Fruit fly (Drosophila melanogaster) whole organism, adult: Measurements from ENCODE around the gene CG7276.

Experiments
- CG11617 ChIP-seq: fragments of 200-800 bp; sonication (Bioruptor generic); optimal IDR thresholded peaks from 2 replicates; lab custom pipeline; 2017; ENCODE audit warnings: mild to moderate bottlenecking, missing biosample characterization, missing genetic modification reagents, missing genetic modification characterization
- CG12768 ChIP-seq: fragments of 200-800 bp; sonication (Bioruptor generic); optimal IDR thresholded peaks from 2 replicates; lab custom pipeline; 2017; ENCODE audit warnings: missing biosample characterization, missing genetic modification characterization, mild to moderate bottlenecking, moderate library complexity, missing genetic modification reagents
- CG14711 ChIP-seq: fragments of 200-800 bp; sonication (Bioruptor generic); optimal IDR thresholded peaks from 2 replicates; lab custom pipeline; 2018; ENCODE audit warnings: missing biosample characterization, mild to moderate bottlenecking, missing genetic modification characterization, moderate library complexity
- CG1620 ChIP-seq: fragments of 200-800 bp; sonication (Bioruptor generic); optimal IDR thresholded peaks from 2 replicates; lab custom pipeline; 2016; ENCODE audit warnings: missing biosample characterization, missing genetic modification characterization
- CG33017 ChIP-seq: fragments of 200-800 bp; sonication (Bioruptor generic); optimal IDR thresholded peaks from 2 replicates; lab custom pipeline; 2018; ENCODE audit warnings: missing biosample characterization, mild to moderate bottlenecking, missing genetic modification characterization, moderate library complexity
- CG5204 ChIP-seq: fragments of 200-800 bp; sonication (Bioruptor generic); optimal IDR thresholded peaks from 2 replicates; lab custom pipeline; 2016; ENCODE audit warnings: missing biosample characterization, missing genetic modification characterization
- CG7045 ChIP-seq: fragments of 200-800 bp; sonication (Bioruptor generic); optimal IDR thresholded peaks from 2 replicates; lab custom pipeline; 2017; ENCODE audit warnings: missing biosample characterization, mild to moderate bottlenecking, missing genetic modification characterization
- CG7101 ChIP-seq: fragments of 200-800 bp; sonication (Bioruptor generic); optimal IDR thresholded peaks from 2 replicates; lab custom pipeline; 2018; ENCODE audit warnings: missing biosample characterization, mild to moderate bottlenecking, missing genetic modification characterization, moderate library complexity
- Clk ChIP-seq: fragments of 200-800 bp; sonication (Bioruptor generic); optimal IDR thresholded peaks from 2 replicates; lab custom pipeline; 2017; ENCODE audit warnings: missing biosample characterization, missing genetic modification characterization
- Crg-1 ChIP-seq: fragments of 200-800 bp; sonication (Bioruptor generic); optimal IDR thresholded peaks from 2 replicates; lab custom pipeline; 2016; ENCODE audit warnings: missing biosample characterization, missing genetic modification characterization
- Hr96 ChIP-seq: fragments of 200-800 bp; sonication (Bioruptor generic); optimal IDR thresholded peaks from 2 replicates; lab custom pipeline; 2016; ENCODE audit warnings: missing biosample characterization, missing genetic modification characterization
- Mnt ChIP-seq: fragments of 200-800 bp; sonication (Bioruptor generic); optimal IDR thresholded peaks from 2 replicates; lab custom pipeline; 2016; ENCODE audit warnings: missing biosample characterization, mild to moderate bottlenecking, missing genetic modification characterization
- bab1 ChIP-seq: fragments of 200-800 bp; sonication (Bioruptor generic); optimal IDR thresholded peaks from 3 replicates; lab custom pipeline; 2019; ENCODE audit warnings: missing biosample characterization, mild to moderate bottlenecking, missing genetic modification characterization, moderate library complexity
- cic ChIP-seq: fragments of 200-800 bp; sonication (Bioruptor generic); optimal IDR thresholded peaks from 2 replicates; lab custom pipeline; 2017; ENCODE audit warnings: missing biosample characterization, mild to moderate bottlenecking, missing genetic modification characterization, moderate library complexity
- cnc ChIP-seq, 2 experiments: fragments of >200 bp; optimal IDR thresholded peaks; 2 replicates each; lab custom pipeline; 2017
- kay ChIP-seq: fragments of 200-800 bp; sonication (Bioruptor generic); peaks from one replicate; lab custom pipeline; 2016; ENCODE audit warnings: missing biosample characterization, missing genetic modification characterization, borderline replicate concordance
- ovo ChIP-seq: fragments of 200-800 bp; sonication (Bioruptor generic); optimal IDR thresholded peaks from 2 replicates; lab custom pipeline; 2016; ENCODE audit warnings: missing biosample characterization, missing genetic modification characterization
- pad ChIP-seq: fragments of 200-800 bp; sonication (Bioruptor generic); optimal IDR thresholded peaks from 3 replicates; lab custom pipeline; 2017; ENCODE audit warnings: missing biosample characterization, missing genetic modification characterization, mild to moderate bottlenecking, moderate library complexity, missing genetic modification reagents
- tj ChIP-seq: fragments of 200-800 bp; sonication (Bioruptor generic); optimal IDR thresholded peaks from 3 replicates; lab custom pipeline; 2017; ENCODE audit warnings: missing biosample characterization, mild to moderate bottlenecking, missing genetic modification characterization, moderate library complexity
- toe ChIP-seq: fragments of 200-800 bp; sonication (Bioruptor generic); optimal IDR thresholded peaks from 2 replicates; lab custom pipeline; 2016; ENCODE audit warnings: missing biosample characterization, missing genetic modification characterization

Gene CG7276

dm6 chr3L:15510787-15511186 lies 12.8 kb downstream of the CG7276 start, which contains the start of gene MsrA:
Gene MsrA (plus strand): TSS chr3L:15511052.
- no peak for TF ChIP-seq CG12768 (GFP tag; lab: Kevin White, UChicago)
- TF ChIP-seq pad (GFP tag; lab: Kevin White, UChicago), result no peak
- TF ChIP-seq cic, result peak; percentile 49
- TF ChIP-seq CG33017 (tag; lab: Kevin White, UChicago), result peak; percentile 12
- TF ChIP-seq Clk (GFP tag; lab: Kevin White, UChicago), result no peak
- TF ChIP-seq Hr96 (GFP tag; lab: Kevin White, UChicago), result peak; percentile 2
- no peak for TF ChIP-seq CG11617 (GFP tag; lab: Kevin White, UChicago)
- TF ChIP-seq toe (GFP tag; lab: Kevin White, UChicago), result no peak
- no peak for TF ChIP-seq cnc (optimal IDR thresholded peaks at IDR 0.05; lab: Kevin White, UChicago)
- peak; percentile 36 for TF ChIP-seq bab1 (GFP tag; lab: Kevin White, UChicago)
- TF ChIP-seq Mnt (GFP tag; lab: Kevin White, UChicago), result peak; percentile 51
- TF ChIP-seq tj (GFP tag; lab: Kevin White, UChicago), result peak; percentile 80
- peak; percentile 31 for TF ChIP-seq kay (GFP tag; lab: Kevin White, UChicago)
- TF ChIP-seq CG7045 (GFP tag; lab: Kevin White, UChicago), result no peak
- TF ChIP-seq ovo (GFP tag; lab: Kevin White, UChicago), result no peak
- no peak for TF ChIP-seq CG14711 (tag; lab: Kevin White, UChicago)
- TF ChIP-seq Crg-1, result no peak
- TF ChIP-seq CG5204 (GFP tag; lab: Kevin White, UChicago), result no peak
- TF ChIP-seq CG1620 (GFP tag; lab: Kevin White, UChicago), result no peak
- TF ChIP-seq CG7101 (tag; lab: Kevin White, UChicago), result peak; percentile 20

- peak; percentile 65 for TF ChIP-seq cic
- peak; percentile 41 for TF ChIP-seq pad (GFP tag; lab: Kevin White, UChicago)
- no peak for TF ChIP-seq CG1620 (GFP tag; lab: Kevin White, UChicago)
- TF ChIP-seq cnc (optimal IDR thresholded peaks at IDR 0.05; lab: Kevin White, UChicago), result no peak
- peak; percentile 42 for TF ChIP-seq CG12768 (GFP tag; lab: Kevin White, UChicago)
- TF ChIP-seq CG33017 (tag; lab: Kevin White, UChicago), result peak; percentile 57
- peak; percentile 98 for TF ChIP-seq kay (GFP tag; lab: Kevin White, UChicago)
- TF ChIP-seq CG14711 (tag; lab: Kevin White, UChicago), result no peak
- peak; percentile 37 for TF ChIP-seq bab1 (GFP tag; lab: Kevin White, UChicago)
- TF ChIP-seq Clk (GFP tag; lab: Kevin White, UChicago), result no peak
- TF ChIP-seq CG7045 (GFP tag; lab: Kevin White, UChicago), result no peak
- TF ChIP-seq CG7101 (tag; lab: Kevin White, UChicago), result no peak
- TF ChIP-seq CG5204 (GFP tag; lab: Kevin White, UChicago), result no peak
- TF ChIP-seq Hr96 (GFP tag; lab: Kevin White, UChicago), result no peak
- TF ChIP-seq Mnt (GFP tag; lab: Kevin White, UChicago), result peak; percentile 44
- no peak for TF ChIP-seq ovo (GFP tag; lab: Kevin White, UChicago)
- TF ChIP-seq tj (GFP tag; lab: Kevin White, UChicago), result peak; percentile 98
- peak; percentile 55 for TF ChIP-seq CG11617 (GFP tag; lab: Kevin White, UChicago)
- no peak for TF ChIP-seq Crg-1
- no peak for TF ChIP-seq toe (GFP tag; lab: Kevin White, UChicago)
Observed at dm6 chr3L:15511688-15512250, 13.8 kb downstream of the CG7276 start.

- TF ChIP-seq cnc (optimal IDR thresholded peaks at IDR 0.05; lab: Kevin White, UChicago) (peak in 1 of 2 experiments; percentile 64), Crg-1 (no peak), CG12768 (GFP tag; lab: Kevin White, UChicago) (no peak), ovo (GFP tag; lab: Kevin White, UChicago) (no peak), tj (GFP tag; lab: Kevin White, UChicago) (peak; percentile 78), cic (no peak)
Observed at dm6 chr3L:15513264-15513663, 15.3 kb downstream of the CG7276 start.

dm6 chr3L:15513726-15514125 lies 15.7 kb downstream of the CG7276 start:
- TF ChIP-seq toe (GFP tag; lab: Kevin White, UChicago), result no peak
- no peak for TF ChIP-seq CG12768 (GFP tag; lab: Kevin White, UChicago)
- no peak for TF ChIP-seq CG5204 (GFP tag; lab: Kevin White, UChicago)
- no peak for TF ChIP-seq bab1 (GFP tag; lab: Kevin White, UChicago)
- TF ChIP-seq Crg-1, result no peak
- TF ChIP-seq ovo (GFP tag; lab: Kevin White, UChicago), result no peak
- TF ChIP-seq CG11617 (GFP tag; lab: Kevin White, UChicago), result no peak
- no peak for TF ChIP-seq Hr96 (GFP tag; lab: Kevin White, UChicago)
- TF ChIP-seq Mnt (GFP tag; lab: Kevin White, UChicago), result no peak
- TF ChIP-seq CG14711 (tag; lab: Kevin White, UChicago), result no peak
- TF ChIP-seq cnc (optimal IDR thresholded peaks at IDR 0.05; lab: Kevin White, UChicago), result peak in 1 of 2 experiments; percentile 63
- no peak for TF ChIP-seq CG7045 (GFP tag; lab: Kevin White, UChicago)
- TF ChIP-seq kay (GFP tag; lab: Kevin White, UChicago), result peak; percentile 66

dm6 chr3L:15514405-15514804 lies 16.4 kb downstream of the CG7276 start:
- TF ChIP-seq toe (GFP tag; lab: Kevin White, UChicago), result no peak
- peak; percentile 98 for TF ChIP-seq Mnt (GFP tag; lab: Kevin White, UChicago)
- TF ChIP-seq tj (GFP tag; lab: Kevin White, UChicago), result peak; percentile 58
